Fruit fly (Drosophila melanogaster) Kc167 (cell line): Measurements from ENCODE around the gene Sodh1.

Experiments used
- Sin3A ChIP-seq: fragments of >200 bp; optimal IDR thresholded peaks from 2 replicates; lab custom pipeline; 2018; ENCODE audit warnings: missing external identifiers
- h ChIP-seq: fragments of >200 bp; optimal IDR thresholded peaks from 3 replicates; lab custom pipeline; 2018; ENCODE audit warnings: missing external identifiers
- psq ChIP-seq: fragments of >200 bp; optimal IDR thresholded peaks from 2 replicates; lab custom pipeline; 2017; ENCODE audit warnings: missing external identifiers
- ttk ChIP-seq: sonication (Bioruptor generic); optimal IDR thresholded peaks from 2 replicates; lab custom pipeline; 2017; ENCODE audit warnings: missing external identifiers

- TF ChIP-seq psq (lab: Kevin White, UChicago) (no peak), ttk (lab: Kevin White, UChicago) (no peak), Sin3A (lab: Kevin White, UChicago) (no peak), h (lab: Kevin White, UChicago) (no peak)
These were observed 18.4 kb upstream of the Sodh1 start for dm6 chr3R:7033707-7034106.
